Fruit fly (Drosophila melanogaster) whole organism, embryonic: Measurements from ENCODE around the gene ATP7.

ENCODE experiments used
- CG15696 ChIP-seq: fragments of 200-800 bp; sonication (Bioruptor generic); optimal IDR thresholded peaks from 2 replicates; lab custom pipeline; 2019; ENCODE audit warnings: missing biosample characterization, mild to moderate bottlenecking, missing genetic modification characterization, moderate library complexity
- CG30431 ChIP-seq: fragments of 200-800 bp; sonication (Bioruptor generic); optimal IDR thresholded peaks from 2 replicates; lab custom pipeline; 2017; ENCODE audit warnings: missing biosample characterization, missing genetic modification characterization
- CG6854 ChIP-seq: fragments of 200-800 bp; sonication (Bioruptor generic); optimal IDR thresholded peaks from 3 replicates; lab custom pipeline; 2017; ENCODE audit warnings: missing biosample characterization, mild to moderate bottlenecking, missing genetic modification characterization
- CG8478 ChIP-seq: fragments of >200 bp; optimal IDR thresholded peaks from 2 replicates; lab custom pipeline; 2018
- H15 ChIP-seq: fragments of 200-800 bp; sonication (Bioruptor generic); IDR thresholded peaks from 3 replicates; pipeline ENCODE4 v1.3.6; 2022; ENCODE audit warnings: missing biosample characterization, missing genetic modification characterization
- fd96Cb ChIP-seq: fragments of 200-800 bp; sonication (Bioruptor generic); optimal IDR thresholded peaks from 2 replicates; lab custom pipeline; 2018; ENCODE audit warnings: missing biosample characterization, mild to moderate bottlenecking, missing genetic modification characterization, moderate library complexity
- schlank ChIP-seq: fragments of 200-800 bp; sonication (Bioruptor generic); optimal IDR thresholded peaks from 2 replicates; lab custom pipeline; 2018; ENCODE audit warnings: missing biosample characterization, mild to moderate bottlenecking, missing genetic modification characterization
- trh ChIP-seq: fragments of 200-800 bp; sonication (Bioruptor generic); optimal IDR thresholded peaks from 2 replicates; lab custom pipeline; 2016; ENCODE audit warnings: missing biosample characterization, missing genetic modification characterization
- usp ChIP-seq: fragments of >200 bp; optimal IDR thresholded peaks from 2 replicates; lab custom pipeline; 2017; ENCODE audit warnings: missing biosample characterization, missing genetic modification characterization

DNA sequence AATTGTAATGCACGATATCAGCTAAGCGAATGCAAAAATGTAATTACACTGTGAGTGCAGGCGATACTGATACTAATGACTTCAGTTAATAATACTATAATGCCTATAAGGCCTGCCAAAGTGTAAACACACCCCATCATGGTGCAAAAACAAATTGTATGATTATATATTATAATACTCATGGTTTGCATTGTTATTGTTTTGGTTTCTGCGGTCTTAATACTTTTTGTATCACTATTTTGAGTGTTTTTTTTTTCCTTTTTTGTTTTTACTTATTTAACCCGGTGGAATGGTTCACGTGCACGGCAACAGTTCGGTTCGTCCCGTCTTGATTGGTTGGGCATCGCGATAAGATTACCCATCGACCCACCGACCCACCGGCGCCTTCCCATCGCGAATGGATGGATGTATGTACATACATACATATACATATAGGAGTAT, 41.1 kb upstream of the ATP7 start:
- no peak for TF ChIP-seq usp
- TF ChIP-seq CG6854 (GFP tag; lab: Kevin White, UChicago) = no peak
- no peak for TF ChIP-seq CG15696
- no peak for TF ChIP-seq CG8478
- no peak for TF ChIP-seq H15
- no peak for TF ChIP-seq CG30431 (GFP tag; lab: Kevin White, UChicago)
- TF ChIP-seq schlank (tag; lab: Kevin White, UChicago) = no peak
- no peak for TF ChIP-seq trh (GFP tag; lab: Kevin White, UChicago)
- TF ChIP-seq fd96Cb (tag; lab: Kevin White, UChicago) = no peak
